Worm (Caenorhabditis elegans): ENCODE results near the gene C47E12.13.

The C47E12.13 gene

ce11 chrIV:9994895-9995394 is 11.7 kb downstream of the C47E12.13 start, which contains the start of gene uba-1:
Gene uba-1, minus strand, starts transcription at chrIV:9994945.
- TF ChIP-seq lin-38 (GFP tag; IDR thresholded peaks at IDR 0.05) (peak; percentile 81), mep-1 (tag; optimal IDR thresholded peaks at IDR 0.05) (peak; percentile 80), ceh-32 (tag; optimal IDR thresholded peaks at IDR 0.05; ENCODE audit: poor library complexity) (no peak), cey-2 (tag; optimal IDR thresholded peaks at IDR 0.05; ENCODE audit: borderline replicate concordance, insufficient read depth) (no peak), zip-2 (tag; optimal IDR thresholded peaks at IDR 0.05) (peak; percentile 61), attf-4 (tag; optimal IDR thresholded peaks at IDR 0.05) (no peak), daf-19 (GFP tag; conservative IDR thresholded peaks at IDR 0.05) (peak; percentile 73; the same call in 1 of the 2 replicates), F10B5.3 (tag; optimal IDR thresholded peaks at IDR 0.05) (no peak), nhr-41 (GFP tag; IDR thresholded peaks at IDR 0.05) (no peak), daf-8 (GFP tag; IDR thresholded peaks at IDR 0.05) (no peak), hmg-1.1 (GFP tag; IDR thresholded peaks at IDR 0.05) (peak; percentile 28; the same call in 1 of the 2 replicates), unc-130 (GFP tag; optimal IDR thresholded peaks at IDR 0.05) (peak; percentile 51), zfp-3 (GFP tag; conservative IDR thresholded peaks at IDR 0.05) (peak; percentile 92), dmd-6 (GFP tag; IDR thresholded peaks at IDR 0.05) (peak; percentile 21; the same call in 1 of the 2 replicates), nhr-102 (tag; optimal IDR thresholded peaks at IDR 0.05) (peak; percentile 77), egl-43 (GFP tag; IDR thresholded peaks at IDR 0.05) (0 out of 2 replicates have a peak, but pooled peaks have one; percentile 19), snpc-1.2 (GFP tag; IDR thresholded peaks at IDR 0.05) (0 out of 2 replicates have a peak, but pooled peaks have one; percentile 43), unc-62 (GFP tag; optimal IDR thresholded peaks at IDR 0.05 in 1 of 2) (no peak), unc-62 (tag; optimal IDR thresholded peaks at IDR 0.05) (no peak), madf-5 (GFP tag; IDR thresholded peaks at IDR 0.05) (0 out of 4 replicates have a peak, but pooled peaks of 1 of the 2 experiments have one; percentile 27), vab-7 (GFP tag; IDR thresholded peaks at IDR 0.05) (0 out of 2 replicates have a peak, but pooled peaks have one; percentile 15), lsy-2 (tag; optimal IDR thresholded peaks at IDR 0.05) (peak in 1 of 2 experiments; percentile 69), dve-1 (tag; optimal IDR thresholded peaks at IDR 0.05; ENCODE audit: insufficient read depth) (peak; percentile 87), pha-4 (GFP tag; IDR thresholded peaks at IDR 0.05) (0 out of 2 replicates have a peak, but pooled peaks have one; percentile 51), pha-4 (tag; optimal IDR thresholded peaks at IDR 0.05) (peak; percentile 15), ama-1 (optimal IDR thresholded peaks at IDR 0.05) (peak; percentile 77), ZK546.5 (tag; optimal IDR thresholded peaks at IDR 0.05) (no peak), dpl-1 (GFP tag; optimal IDR thresholded peaks at IDR 0.05) (peak; percentile 52), daf-12 (tag; optimal IDR thresholded peaks at IDR 0.05) (no peak), ceh-20 (GFP tag; IDR thresholded peaks at IDR 0.05) (0 out of 2 replicates have a peak, but pooled peaks have one; percentile 24), Y75B8A.6 (GFP tag; IDR thresholded peaks at IDR 0.05) (0 out of 2 replicates have a peak, but pooled peaks have one; percentile 40), snpc-4 (tag; optimal IDR thresholded peaks at IDR 0.05) (no peak), fkh-10 (GFP tag; optimal IDR thresholded peaks at IDR 0.05) (no peak), nhr-48 (tag; optimal IDR thresholded peaks at IDR 0.05) (peak; percentile 53), T20F7.1 (GFP tag; optimal IDR thresholded peaks at IDR 0.05) (peak; percentile 78), T26A8.4 (GFP tag; IDR thresholded peaks at IDR 0.05) (peak; percentile 75), lim-7 (GFP tag; IDR thresholded peaks at IDR 0.05) (no peak), zip-11 (GFP tag; IDR thresholded peaks at IDR 0.05) (no peak), nhr-11 (tag; optimal IDR thresholded peaks at IDR 0.05) (no peak), daf-16 (GFP tag; optimal IDR thresholded peaks at IDR 0.05) (peak in 1 of 2 experiments; percentile 45), daf-16 (tag; optimal IDR thresholded peaks at IDR 0.05) (peak; percentile 65), F49E8.2 (tag; optimal IDR thresholded peaks at IDR 0.05; ENCODE audit: borderline replicate concordance) (no peak), unc-39 (tag; optimal IDR thresholded peaks at IDR 0.05) (no peak), hlh-30 (tag; optimal IDR thresholded peaks at IDR 0.05; ENCODE audit: insufficient read depth) (peak; percentile 9), hlh-11 (tag; optimal IDR thresholded peaks at IDR 0.05) (peak; percentile 13), saeg-2 (GFP tag; IDR thresholded peaks at IDR 0.05) (no peak), spr-1 (tag; optimal IDR thresholded peaks at IDR 0.05) (peak; percentile 13), nhr-28 (tag; optimal IDR thresholded peaks at IDR 0.05) (peak; percentile 19), R02D3.7 (tag; optimal IDR thresholded peaks at IDR 0.05) (no peak), mes-2 (tag; optimal IDR thresholded peaks at IDR 0.05; ENCODE audit: poor library complexity, severe bottlenecking) (peak; percentile 57)
